Worm (Caenorhabditis elegans) whole organism, L2 larva: ENCODE results near the gene F53E10.5.
"Not testable (repeated sequence)": the region's sequence is repeated elsewhere in the genome, so short reads cannot be mapped to it uniquely, and the experiment has no call there.

Source experiments
- C34F6.9 ChIP-seq: fragments of 150-350 bp; optimal IDR thresholded peaks from 2 replicates; lab custom pipeline; 2014; ENCODE audit warnings: missing biosample characterization, missing genetic modification characterization
- F13H6.1 ChIP-seq: sonication (generic microtip); optimal IDR thresholded peaks from 2 replicates; lab custom pipeline; 2016; ENCODE audit warnings: missing genetic modification characterization, missing compliant biosample characterization
- Y55F3AM.14 ChIP-seq: fragments of 200-800 bp; sonication (Bioruptor generic); optimal IDR thresholded peaks from 2 replicates; lab custom pipeline; 2018; ENCODE audit warnings: mild to moderate bottlenecking, missing genetic modification characterization, missing compliant biosample characterization
- ZK546.5 ChIP-seq: sonication (generic microtip); optimal IDR thresholded peaks from 2 replicates; lab custom pipeline; 2017; ENCODE audit warnings: missing biosample characterization, missing genetic modification characterization
- aly-2 ChIP-seq: fragments of 150-350 bp; optimal IDR thresholded peaks from 2 replicates; lab custom pipeline; 2014; ENCODE audit warnings: missing biosample characterization, missing genetic modification characterization
- ama-1 ChIP-seq: fragments of 150-350 bp; optimal IDR thresholded peaks from 2 replicates; lab custom pipeline; 2018; ENCODE audit warnings: inconsistent platforms
- blmp-1 ChIP-seq: sonication (generic microtip); optimal IDR thresholded peaks from 2 replicates; lab custom pipeline; 2017; ENCODE audit warnings: missing genetic modification characterization, mild to moderate bottlenecking, missing compliant biosample characterization, antibody characterized with exemption, moderate library complexity; ENCODE audit not compliant: insufficient read depth
- ceh-16 ChIP-seq: fragments of 150-350 bp; optimal IDR thresholded peaks from 2 replicates; lab custom pipeline; 2014; ENCODE audit warnings: missing biosample characterization, missing genetic modification characterization
- dmd-4 ChIP-seq: sonication (generic microtip); optimal IDR thresholded peaks from 2 replicates; lab custom pipeline; 2017; ENCODE audit warnings: missing biosample characterization, missing genetic modification characterization
- egl-27 ChIP-seq: sonication (generic microtip); optimal IDR thresholded peaks from 3 replicates; lab custom pipeline; 2017; ENCODE audit warnings: missing biosample characterization, missing genetic modification reagents, missing genetic modification characterization
- elt-1 ChIP-seq: fragments of 150-350 bp; optimal IDR thresholded peaks from 2 replicates; lab custom pipeline; 2014; ENCODE audit warnings: missing biosample characterization, missing genetic modification characterization
- elt-3 ChIP-seq: sonication (generic microtip); optimal IDR thresholded peaks from 2 replicates; lab custom pipeline; 2017; ENCODE audit warnings: missing biosample characterization, missing genetic modification characterization
- gmeb-1 ChIP-seq: fragments of 150-350 bp; optimal IDR thresholded peaks from 2 replicates; lab custom pipeline; 2014; ENCODE audit warnings: missing biosample characterization, missing genetic modification characterization
- lin-13 ChIP-seq: fragments of 150-350 bp; optimal IDR thresholded peaks from 2 replicates; lab custom pipeline; 2014; ENCODE audit warnings: missing biosample characterization, missing genetic modification reagents, missing genetic modification characterization
- lin-39 ChIP-seq: fragments of 150-350 bp; optimal IDR thresholded peaks from 2 replicates; lab custom pipeline; 2014; ENCODE audit warnings: missing biosample characterization, missing genetic modification reagents, missing genetic modification characterization
- lsy-2 ChIP-seq, 2 experiments: fragments of 150-350 bp in 1 of 2; sonication (generic microtip) in 1 of 2; optimal IDR thresholded peaks; 2 replicates each; lab custom pipeline; 2014 to 2017; ENCODE audit warnings: missing biosample characterization in 2 of 2, missing genetic modification characterization in 2 of 2
- mbf-1 ChIP-seq: sonication (generic microtip); optimal IDR thresholded peaks from 2 replicates; lab custom pipeline; 2017; ENCODE audit warnings: missing biosample characterization, missing genetic modification characterization
- mdl-1 ChIP-seq, 2 experiments: fragments of 150-350 bp in 1 of 2; sonication (generic microtip) in 1 of 2; optimal IDR thresholded peaks; 2 replicates each; lab custom pipeline; 2017; ENCODE audit warnings: missing biosample characterization in 2 of 2, missing genetic modification characterization in 2 of 2
- nhr-10 ChIP-seq: sonication (generic microtip); optimal IDR thresholded peaks from 2 replicates; lab custom pipeline; 2017; ENCODE audit warnings: missing biosample characterization, missing genetic modification characterization
- nhr-12 ChIP-seq: fragments of 150-350 bp; optimal IDR thresholded peaks from 2 replicates; lab custom pipeline; 2014; ENCODE audit warnings: missing biosample characterization, missing genetic modification characterization
- nhr-129 ChIP-seq: fragments of 150-350 bp; optimal IDR thresholded peaks from 2 replicates; lab custom pipeline; 2014; ENCODE audit warnings: missing biosample characterization, missing genetic modification characterization
- nhr-21 ChIP-seq: fragments of 150-350 bp; optimal IDR thresholded peaks from 2 replicates; lab custom pipeline; 2014; ENCODE audit warnings: missing biosample characterization, missing genetic modification characterization
- nhr-23 ChIP-seq: fragments of 150-350 bp; optimal IDR thresholded peaks from 2 replicates; lab custom pipeline; 2014; ENCODE audit warnings: missing biosample characterization, missing genetic modification reagents, missing genetic modification characterization
- nhr-237 ChIP-seq: fragments of 150-350 bp; optimal IDR thresholded peaks from 2 replicates; lab custom pipeline; 2014; ENCODE audit warnings: missing biosample characterization, missing genetic modification characterization
- nhr-25 ChIP-seq: fragments of 150-350 bp; sonication (generic microtip); optimal IDR thresholded peaks from 3 replicates; lab custom pipeline; 2014; ENCODE audit warnings: missing biosample characterization, missing genetic modification characterization
- peb-1 ChIP-seq: fragments of 150-350 bp; optimal IDR thresholded peaks from 2 replicates; lab custom pipeline; 2014; ENCODE audit warnings: missing biosample characterization, missing genetic modification characterization
- skn-1 ChIP-seq: sonication (generic microtip); optimal IDR thresholded peaks from 2 replicates; lab custom pipeline; 2017; ENCODE audit warnings: missing biosample characterization, missing genetic modification characterization
- sma-3 ChIP-seq: sonication (generic microtip); optimal IDR thresholded peaks from 2 replicates; lab custom pipeline; 2016; ENCODE audit warnings: missing genetic modification reagents, missing genetic modification characterization, missing compliant biosample characterization
- snpc-4 ChIP-seq: fragments of 150-350 bp; optimal IDR thresholded peaks from 2 replicates; lab custom pipeline; 2014; ENCODE audit warnings: missing biosample characterization, missing genetic modification characterization
- unc-39 ChIP-seq: fragments of 150-350 bp; optimal IDR thresholded peaks from 2 replicates; lab custom pipeline; 2014; ENCODE audit warnings: missing biosample characterization, missing genetic modification characterization
- ztf-1 ChIP-seq: fragments of 200-800 bp; sonication (Bioruptor generic); conservative IDR thresholded peaks from 2 replicates; pipeline ENCODE4 v1.3.6; 2022; ENCODE audit warnings: missing genetic modification characterization, missing compliant biosample characterization
- ztf-11 ChIP-seq: sonication (generic microtip); optimal IDR thresholded peaks from 2 replicates; lab custom pipeline; 2017; ENCODE audit warnings: missing biosample characterization, missing genetic modification characterization

The F53E10.5 gene

DNA sequence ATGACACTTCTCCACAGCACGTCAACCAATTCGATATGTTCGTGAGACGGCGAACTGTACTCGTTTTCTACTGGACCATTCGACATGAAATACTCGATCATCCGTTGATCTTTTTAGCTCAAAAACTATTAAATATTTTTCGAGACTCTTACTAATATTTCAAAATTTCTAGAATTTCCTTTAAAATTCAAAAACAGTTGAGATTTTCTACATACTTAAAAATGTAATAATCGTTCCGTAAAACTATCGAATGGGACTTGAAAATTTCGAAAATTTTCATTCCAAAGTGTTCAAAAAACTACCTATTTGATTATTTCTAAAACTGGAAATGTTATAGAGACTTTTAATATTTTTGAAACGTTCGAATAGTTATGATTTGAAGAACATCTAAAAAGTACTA is 26.6 kb upstream of the F53E10.5 start, which contains the start of gene sknr-1:
Gene sknr-1, minus strand, starts transcription at position 101 of the 400 bp plus-strand sequence.
- not testable (repeated sequence) for TF ChIP-seq elt-1, F13H6.1, nhr-10 (tag; lab: Kevin White, UChicago)
- TF ChIP-seq, all 48 proteins: peak for 0; not testable (repeated sequence) for 48

DNA sequence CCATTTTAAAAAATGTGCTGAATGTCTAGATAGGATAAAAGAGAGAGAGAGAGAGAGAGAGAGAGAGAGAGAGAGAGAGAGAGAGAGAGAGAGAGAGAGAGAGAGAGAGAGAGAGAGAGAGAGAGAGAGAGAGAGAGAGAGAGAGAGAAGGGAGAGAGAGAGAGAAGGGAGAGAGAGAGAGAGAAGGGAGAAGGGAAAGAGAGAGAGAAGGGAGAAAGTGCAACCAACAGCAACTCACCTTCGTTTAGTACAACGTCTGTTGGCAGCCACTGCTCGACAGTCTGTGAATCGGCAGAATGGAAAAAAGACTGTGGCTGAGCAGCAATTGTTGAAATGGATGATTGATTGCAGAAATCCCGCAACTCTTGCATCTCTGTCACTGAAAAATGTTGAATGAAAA is 25.0 kb upstream of the F53E10.5 start:
- TF ChIP-seq gmeb-1 (tag; lab: Kevin White, UChicago) (no peak), peb-1 (tag; lab: Kevin White, UChicago) (no peak), lin-39 (tag; lab: Kevin White, UChicago) (no peak), ceh-16 (tag; lab: Kevin White, UChicago) (no peak), F13H6.1 (tag; lab: Kevin White, UChicago) (no peak), blmp-1 (no peak), nhr-25 (no peak), snpc-4 (no peak), ZK546.5 (tag; lab: Kevin White, UChicago) (no peak), skn-1 (tag; lab: Kevin White, UChicago) (no peak), dmd-4 (tag; lab: Kevin White, UChicago) (no peak), ama-1 (no peak), aly-2 (tag; lab: Kevin White, UChicago) (no peak), nhr-21 (tag; lab: Kevin White, UChicago) (no peak), egl-27 (tag; lab: Kevin White, UChicago) (no peak), mbf-1 (tag; lab: Kevin White, UChicago) (no peak), nhr-23 (tag; lab: Kevin White, UChicago) (no peak), ztf-11 (no peak), nhr-237 (tag; lab: Kevin White, UChicago) (no peak)

ce11 chrV:2621879-2622278 is 23.1 kb upstream of the F53E10.5 start, which contains the start of gene srh-271:
Gene srh-271 (minus strand): TSS chrV:2621979.
- TF ChIP-seq nhr-129 (tag; lab: Kevin White, UChicago) (no peak), sma-3 (GFP tag; lab: Kevin White, UChicago) (no peak), Y55F3AM.14 (GFP tag; lab: Kevin White, UChicago) (no peak), unc-39 (tag; lab: Kevin White, UChicago) (no peak), ztf-11 (no peak), lin-13 (GFP tag; lab: Kevin White, UChicago) (no peak), elt-3 (no peak), F13H6.1 (tag; lab: Kevin White, UChicago) (no peak), lsy-2 (tag; optimal IDR thresholded peaks at IDR 0.05; lab: Kevin White, UChicago) (no peak)
- TF ChIP-seq, all 48 proteins: peak for 0

DNA sequence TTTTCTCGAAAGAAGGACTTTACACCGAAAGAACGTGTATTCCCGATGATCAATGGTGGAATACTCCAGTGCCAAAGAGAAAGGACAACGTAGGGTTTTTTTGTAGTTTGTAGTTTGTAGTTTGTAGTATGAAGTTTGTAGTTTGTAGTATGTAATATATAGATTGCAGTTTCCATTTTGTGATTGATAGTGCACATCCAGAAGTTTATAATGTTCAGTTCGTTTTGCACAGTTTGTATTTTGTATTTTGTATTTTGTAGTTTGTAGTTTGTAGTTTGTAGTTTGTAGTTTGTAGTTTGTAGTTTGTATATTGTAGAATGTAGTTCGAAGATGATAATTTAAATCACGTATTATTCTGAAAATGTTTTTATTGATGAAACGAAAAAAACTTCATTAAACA is 18.8 kb upstream of the F53E10.5 start:
- no peak for TF ChIP-seq dmd-4 (tag; lab: Kevin White, UChicago)
- TF ChIP-seq nhr-12 (tag; lab: Kevin White, UChicago): no peak
- TF ChIP-seq Y55F3AM.14 (GFP tag; lab: Kevin White, UChicago): no peak
- no peak for TF ChIP-seq sma-3 (GFP tag; lab: Kevin White, UChicago)
- no peak for TF ChIP-seq nhr-23 (tag; lab: Kevin White, UChicago)
- no peak for TF ChIP-seq ztf-1 (GFP tag; lab: Robert Waterston, UW)
- TF ChIP-seq blmp-1: no peak
- no peak for TF ChIP-seq elt-3
- no peak for TF ChIP-seq gmeb-1 (tag; lab: Kevin White, UChicago)
- TF ChIP-seq nhr-10 (tag; lab: Kevin White, UChicago): no peak
- TF ChIP-seq unc-39 (tag; lab: Kevin White, UChicago): no peak
- no peak for TF ChIP-seq F13H6.1 (tag; lab: Kevin White, UChicago)
- no peak for TF ChIP-seq mdl-1 (tag; optimal IDR thresholded peaks at IDR 0.05; lab: Kevin White, UChicago)
- no peak for TF ChIP-seq C34F6.9 (tag; lab: Kevin White, UChicago)
- TF ChIP-seq nhr-25: no peak
- no peak for TF ChIP-seq ceh-16 (tag; lab: Kevin White, UChicago)
- no peak for TF ChIP-seq peb-1 (tag; lab: Kevin White, UChicago)
- TF ChIP-seq aly-2 (tag; lab: Kevin White, UChicago): no peak
- TF ChIP-seq nhr-21 (tag; lab: Kevin White, UChicago): no peak
- no peak for TF ChIP-seq nhr-237 (tag; lab: Kevin White, UChicago)
